Worm (Caenorhabditis elegans) whole organism, late embryonic: ENCODE data around the gene srj-18.

Source experiments
- ama-1 ChIP-seq: fragments of 150-350 bp; optimal IDR thresholded peaks from 2 replicates; lab custom pipeline; 2014
- ceh-19 ChIP-seq: fragments of 200-800 bp; sonication (Bioruptor generic); optimal IDR thresholded peaks from 2 replicates; lab custom pipeline; 2018; ENCODE audit warnings: mild to moderate bottlenecking, missing genetic modification characterization, missing compliant biosample characterization
- ceh-45 ChIP-seq: fragments of 200-800 bp; sonication (Bioruptor generic); IDR thresholded peaks from 2 replicates; pipeline ENCODE4 v1.3.6; 2022; ENCODE audit warnings: missing genetic modification reagents, missing genetic modification characterization, missing compliant biosample characterization
- pat-9 ChIP-seq: fragments of 200-800 bp; sonication (Bioruptor generic); optimal IDR thresholded peaks from 2 replicates; lab custom pipeline; 2018; ENCODE audit warnings: mild to moderate bottlenecking, missing genetic modification characterization, moderate library complexity, missing compliant biosample characterization
- pha-4 ChIP-seq: fragments of 150-350 bp; optimal IDR thresholded peaks from 2 replicates; lab custom pipeline; 2018; ENCODE audit warnings: missing biosample characterization, missing genetic modification reagents, missing genetic modification characterization
- sox-4 ChIP-seq: sonication (generic microtip); optimal IDR thresholded peaks from 2 replicates; lab custom pipeline; 2017; ENCODE audit warnings: mild to moderate bottlenecking, missing genetic modification characterization, inconsistent platforms, missing compliant biosample characterization
- unc-55 ChIP-seq: sonication (generic microtip); optimal IDR thresholded peaks from 2 replicates; lab custom pipeline; 2017; ENCODE audit warnings: missing biosample characterization, missing genetic modification reagents, missing genetic modification characterization

- TF ChIP-seq pha-4 (tag; lab: Kevin White, UChicago) (no peak), sox-4 (tag; lab: Kevin White, UChicago) (no peak), unc-55 (no peak), ceh-45 (GFP tag; lab: Robert Waterston, UW) (no peak), pat-9 (tag; lab: Kevin White, UChicago) (no peak), ama-1 (lab: Kevin White, UChicago) (no peak), ceh-19 (no peak)
Observed at ce11 chrV:2739607-2740006, 34.5 kb upstream of the srj-18 start.
